Worm (Caenorhabditis elegans) whole organism, young adult: ENCODE measurements around the gene F26D2.14.

Experiments used
- B0336.3 ChIP-seq: fragments of 200-800 bp; sonication (Bioruptor generic); IDR thresholded peaks from 2 replicates; pipeline ENCODE4 v1.3.6; 2022; ENCODE audit warnings: missing genetic modification characterization, missing compliant biosample characterization
- D2030.7 ChIP-seq: fragments of 200-800 bp; sonication (Bioruptor generic); IDR thresholded peaks from 2 replicates; pipeline ENCODE4 v1.3.6; 2022; ENCODE audit warnings: missing genetic modification reagents, missing genetic modification characterization, missing compliant biosample characterization
- F10E7.11 ChIP-seq: sonication (generic microtip); optimal IDR thresholded peaks from 2 replicates; lab custom pipeline; 2017; ENCODE audit warnings: mild to moderate bottlenecking, missing genetic modification characterization, moderate library complexity, missing compliant biosample characterization
- F37B4.10 ChIP-seq: fragments of 200-800 bp; sonication (Bioruptor generic); IDR thresholded peaks from 2 replicates; pipeline ENCODE4 v1.3.6; 2022; ENCODE audit warnings: missing genetic modification characterization, missing compliant biosample characterization
- F49E8.2 ChIP-seq: sonication (generic microtip); optimal IDR thresholded peaks from 3 replicates; lab custom pipeline; 2017; ENCODE audit warnings: missing genetic modification characterization, mild to moderate bottlenecking, missing compliant biosample characterization, antibody characterized with exemption, moderate library complexity; ENCODE audit not compliant: insufficient read depth
- F55B11.4 ChIP-seq: sonication (generic microtip); optimal IDR thresholded peaks from 2 replicates; lab custom pipeline; 2016; ENCODE audit warnings: missing compliant biosample characterization, missing genetic modification characterization, borderline replicate concordance; ENCODE audit not compliant: insufficient read depth
- K11D2.4 ChIP-seq: fragments of 200-800 bp; sonication (Bioruptor generic); IDR thresholded peaks from 2 replicates; pipeline ENCODE4 v1.3.6; 2022; ENCODE audit warnings: missing genetic modification reagents, missing genetic modification characterization, missing compliant biosample characterization
- T26A5.8 ChIP-seq: sonication (generic microtip); optimal IDR thresholded peaks from 2 replicates; lab custom pipeline; 2016; ENCODE audit warnings: missing genetic modification characterization, missing compliant biosample characterization
- Y53F4B.3 ChIP-seq: fragments of 200-800 bp; sonication (Bioruptor generic); IDR thresholded peaks from 2 replicates; pipeline ENCODE4 v1.3.6; 2022; ENCODE audit warnings: missing genetic modification reagents, missing genetic modification characterization, missing compliant biosample characterization
- Y53G8AR.9 ChIP-seq: fragments of 200-800 bp; sonication (Bioruptor generic); conservative IDR thresholded peaks from 2 replicates; pipeline ENCODE4 v1.3.6; 2022; ENCODE audit warnings: missing genetic modification reagents, missing genetic modification characterization, missing compliant biosample characterization
- Y56A3A.18 ChIP-seq: fragments of 200-800 bp; sonication (Bioruptor generic); IDR thresholded peaks from 2 replicates; pipeline ENCODE4 v1.3.6; 2022; ENCODE audit warnings: missing genetic modification reagents, missing genetic modification characterization, missing compliant biosample characterization
- Y95B8A.8 ChIP-seq: fragments of 200-800 bp; sonication (Bioruptor generic); IDR thresholded peaks from 2 replicates; pipeline ENCODE4 v1.3.6; 2022; ENCODE audit warnings: missing genetic modification reagents, missing genetic modification characterization, missing compliant biosample characterization
- ZK185.1 ChIP-seq: sonication (generic microtip); optimal IDR thresholded peaks from 2 replicates; lab custom pipeline; 2016; ENCODE audit warnings: mild to moderate bottlenecking, missing genetic modification characterization, missing compliant biosample characterization; ENCODE audit not compliant: poor library complexity, severe bottlenecking
- akir-1 ChIP-seq: fragments of 200-800 bp; sonication (Bioruptor generic); optimal IDR thresholded peaks from 2 replicates; lab custom pipeline; 2018; ENCODE audit warnings: mild to moderate bottlenecking, missing genetic modification characterization, moderate library complexity, missing compliant biosample characterization
- athp-1 ChIP-seq: sonication (generic microtip); optimal IDR thresholded peaks from 2 replicates; lab custom pipeline; 2017; ENCODE audit warnings: mild to moderate bottlenecking, missing genetic modification characterization, missing compliant biosample characterization
- attf-3 ChIP-seq: fragments of 200-800 bp; sonication (Bioruptor generic); conservative IDR thresholded peaks from 2 replicates; pipeline ENCODE4 v1.3.6; 2022; ENCODE audit warnings: missing genetic modification reagents, missing genetic modification characterization, missing compliant biosample characterization
- bed-1 ChIP-seq: fragments of 200-800 bp; sonication (Bioruptor generic); IDR thresholded peaks from 2 replicates; pipeline ENCODE4 v1.3.6; 2022; ENCODE audit warnings: missing genetic modification reagents, missing genetic modification characterization, missing compliant biosample characterization
- ceh-27 ChIP-seq: fragments of 200-800 bp; sonication (Bioruptor generic); optimal IDR thresholded peaks from 2 replicates; lab custom pipeline; 2018; ENCODE audit warnings: mild to moderate bottlenecking, missing genetic modification characterization, moderate library complexity, missing compliant biosample characterization
- ceh-58 ChIP-seq: fragments of 200-800 bp; sonication (Bioruptor generic); IDR thresholded peaks from 2 replicates; pipeline ENCODE4 v1.3.6; 2022; ENCODE audit warnings: missing genetic modification characterization, missing compliant biosample characterization
- ceh-91 ChIP-seq: fragments of 200-800 bp; sonication (Bioruptor generic); IDR thresholded peaks from 2 replicates; pipeline ENCODE4 v1.3.6; 2022; ENCODE audit warnings: missing genetic modification reagents, missing genetic modification characterization, missing compliant biosample characterization
- ets-4 ChIP-seq: fragments of 200-800 bp; sonication (Bioruptor generic); optimal IDR thresholded peaks from 2 replicates; lab custom pipeline; 2018; ENCODE audit warnings: mild to moderate bottlenecking, missing genetic modification characterization, missing compliant biosample characterization
- gei-17 ChIP-seq: fragments of 200-800 bp; sonication (Bioruptor generic); optimal IDR thresholded peaks from 2 replicates; lab custom pipeline; 2018; ENCODE audit warnings: mild to moderate bottlenecking, missing genetic modification characterization, missing compliant biosample characterization
- hlh-12 ChIP-seq: sonication (generic microtip); optimal IDR thresholded peaks from 2 replicates; lab custom pipeline; 2016; ENCODE audit warnings: missing genetic modification characterization, missing compliant biosample characterization
- hlh-26 ChIP-seq: fragments of 200-800 bp; sonication (Bioruptor generic); conservative IDR thresholded peaks from 2 replicates; pipeline ENCODE4 v1.3.6; 2022; ENCODE audit warnings: missing genetic modification reagents, missing genetic modification characterization, missing compliant biosample characterization
- hmg-1.2 ChIP-seq: fragments of 200-800 bp; sonication (Bioruptor generic); IDR thresholded peaks from 2 replicates; pipeline ENCODE4 v1.3.6; 2022; ENCODE audit warnings: missing genetic modification reagents, missing genetic modification characterization, missing compliant biosample characterization
- hrde-1 ChIP-seq: sonication (generic microtip); optimal IDR thresholded peaks from 2 replicates; lab custom pipeline; 2016; ENCODE audit warnings: missing genetic modification characterization, mild to moderate bottlenecking, missing compliant biosample characterization, moderate library complexity, missing genotype, missing genetic modification reagents, borderline replicate concordance
- let-526 ChIP-seq: fragments of 200-800 bp; sonication (Bioruptor generic); IDR thresholded peaks from 2 replicates; pipeline ENCODE4 v1.3.6; 2022; ENCODE audit warnings: missing genetic modification reagents, missing genetic modification characterization, missing compliant biosample characterization
- lin-54 ChIP-seq: fragments of 200-800 bp; sonication (Bioruptor generic); optimal IDR thresholded peaks from 2 replicates; lab custom pipeline; 2018; ENCODE audit warnings: mild to moderate bottlenecking, missing genetic modification characterization, missing compliant biosample characterization
- lir-1 ChIP-seq: fragments of 200-800 bp; sonication (Bioruptor generic); conservative IDR thresholded peaks from 2 replicates; pipeline ENCODE4 v1.3.6; 2022; ENCODE audit warnings: missing genetic modification reagents, missing genetic modification characterization, missing compliant biosample characterization
- lsy-27 ChIP-seq: sonication (generic microtip); optimal IDR thresholded peaks from 2 replicates; lab custom pipeline; 2017; ENCODE audit warnings: missing genetic modification characterization, mild to moderate bottlenecking, missing compliant biosample characterization, antibody characterized with exemption, missing genotype, borderline replicate concordance; ENCODE audit not compliant: insufficient read depth
- madf-3 ChIP-seq: fragments of 200-800 bp; sonication (Bioruptor generic); IDR thresholded peaks from 2 replicates; pipeline ENCODE4 v1.3.6; 2022; ENCODE audit warnings: missing genetic modification reagents, missing genetic modification characterization, missing compliant biosample characterization
- madf-6 ChIP-seq: fragments of 200-800 bp; sonication (Bioruptor generic); IDR thresholded peaks from 2 replicates; pipeline ENCODE4 v1.3.6; 2022; ENCODE audit warnings: missing genetic modification reagents, missing genetic modification characterization, missing compliant biosample characterization
- madf-8 ChIP-seq: fragments of 200-800 bp; sonication (Bioruptor generic); conservative IDR thresholded peaks from 2 replicates; pipeline ENCODE4 v1.3.6; 2022; ENCODE audit warnings: missing genetic modification reagents, missing genetic modification characterization, missing compliant biosample characterization
- mcd-1 ChIP-seq: fragments of 200-800 bp; sonication (Bioruptor generic); IDR thresholded peaks from 2 replicates; pipeline ENCODE4 v1.3.6; 2022; ENCODE audit warnings: missing genetic modification reagents, missing genetic modification characterization, missing compliant biosample characterization
- nhr-179 ChIP-seq: sonication (generic microtip); optimal IDR thresholded peaks from 2 replicates; lab custom pipeline; 2016; ENCODE audit warnings: mild to moderate bottlenecking, missing genetic modification characterization, missing compliant biosample characterization
- sdz-38 ChIP-seq: sonication (generic microtip); optimal IDR thresholded peaks from 2 replicates; lab custom pipeline; 2016; ENCODE audit warnings: missing genotype, missing genetic modification characterization, missing compliant biosample characterization
- snpc-3.4 ChIP-seq: sonication (generic microtip); optimal IDR thresholded peaks from 2 replicates; lab custom pipeline; 2017; ENCODE audit warnings: missing genetic modification characterization, mild to moderate bottlenecking, missing compliant biosample characterization, antibody characterized with exemption, moderate library complexity, missing genotype, missing genetic modification reagents
- tbp1 ChIP-seq: fragments of 200-800 bp; sonication (Bioruptor generic); optimal IDR thresholded peaks from 2 replicates; lab custom pipeline; 2018; ENCODE audit warnings: mild to moderate bottlenecking, missing genetic modification characterization, missing compliant biosample characterization
- tbx-9 ChIP-seq: sonication (generic microtip); optimal IDR thresholded peaks from 2 replicates; lab custom pipeline; 2016; ENCODE audit warnings: borderline replicate concordance, missing genetic modification characterization, inconsistent platforms, missing compliant biosample characterization
- tlf-1 ChIP-seq: fragments of 200-800 bp; sonication (Bioruptor generic); optimal IDR thresholded peaks from 2 replicates; lab custom pipeline; 2018; ENCODE audit warnings: mild to moderate bottlenecking, missing genetic modification characterization, missing compliant biosample characterization
- unc-130 ChIP-seq: sonication (generic microtip); optimal IDR thresholded peaks from 2 replicates; lab custom pipeline; 2016; ENCODE audit warnings: missing genetic modification reagents, missing genetic modification characterization, missing compliant biosample characterization
- unc-62 ChIP-seq: fragments of 150-350 bp; optimal IDR thresholded peaks from 2 replicates; lab custom pipeline; 2014; ENCODE audit warnings: missing biosample characterization, missing genetic modification reagents, missing genetic modification characterization
- ztf-26 ChIP-seq: sonication (generic microtip); optimal IDR thresholded peaks from 2 replicates; lab custom pipeline; 2017; ENCODE audit warnings: missing genetic modification characterization, missing compliant biosample characterization
- ztf-3 ChIP-seq: fragments of 200-800 bp; sonication (Bioruptor generic); optimal IDR thresholded peaks from 2 replicates; lab custom pipeline; 2018; ENCODE audit warnings: mild to moderate bottlenecking, missing genetic modification characterization, missing compliant biosample characterization

The F26D2.14 gene

ce11 chrV:16395739-16396138 lies 39.9 kb upstream of the F26D2.14 start, which contains the start of gene F13A7.12:
F13A7.12 (plus strand) TSS chrV:16396039.
- no peak for TF ChIP-seq akir-1 (GFP tag; lab: Kevin White, UChicago)
- TF ChIP-seq K11D2.4 (GFP tag; lab: Robert Waterston, UW), result no peak
- TF ChIP-seq tbp1 (GFP tag; lab: Kevin White, UChicago), result no peak
- no peak for TF ChIP-seq ZK185.1 (tag; lab: Kevin White, UChicago)
- no peak for TF ChIP-seq F55B11.4 (tag; lab: Kevin White, UChicago)
- no peak for TF ChIP-seq lir-1 (GFP tag; lab: Robert Waterston, UW)
- TF ChIP-seq lsy-27 (tag; lab: Kevin White, UChicago), result no peak
- no peak for TF ChIP-seq F37B4.10
- TF ChIP-seq mcd-1 (GFP tag; lab: Robert Waterston, UW), result no peak
- TF ChIP-seq F10E7.11 (tag; lab: Kevin White, UChicago), result no peak
- no peak for TF ChIP-seq hrde-1
- TF ChIP-seq ceh-27, result no peak
- no peak for TF ChIP-seq tbx-9 (tag; lab: Kevin White, UChicago)
- TF ChIP-seq Y53F4B.3 (GFP tag; lab: Robert Waterston, UW), result no peak
- TF ChIP-seq sdz-38 (tag; lab: Kevin White, UChicago), result no peak
- TF ChIP-seq ceh-58 (GFP tag; lab: Robert Waterston, UW), result no peak
- TF ChIP-seq Y95B8A.8 (GFP tag; lab: Robert Waterston, UW), result no peak
- no peak for TF ChIP-seq athp-1 (tag; lab: Kevin White, UChicago)
- TF ChIP-seq, all 124 proteins: peak for 0

- no peak for TF ChIP-seq snpc-3.4 (tag; lab: Kevin White, UChicago)
- TF ChIP-seq athp-1 (tag; lab: Kevin White, UChicago), result no peak
- TF ChIP-seq Y56A3A.18 (GFP tag; lab: Robert Waterston, UW), result no peak
- no peak for TF ChIP-seq hlh-12 (tag; lab: Kevin White, UChicago)
These were observed 36.3 kb upstream of the F26D2.14 start, which contains the start of gene sre-36 for ce11 chrV:16399388-16399787. sre-36 (plus strand) TSS chrV:16399688.

- TF ChIP-seq F55B11.4 (tag; lab: Kevin White, UChicago), result no peak
- no peak for TF ChIP-seq nhr-179 (tag; lab: Kevin White, UChicago)
- TF ChIP-seq tbp1 (GFP tag; lab: Kevin White, UChicago), result peak; percentile 28
- TF ChIP-seq hlh-26 (GFP tag; lab: Robert Waterston, UW), result no peak
- no peak for TF ChIP-seq madf-3
- TF ChIP-seq let-526, result 0 out of 2 replicates have a peak, but pooled peaks have one; percentile 51
- peak; percentile 2 for TF ChIP-seq ztf-26
- TF ChIP-seq ceh-27, result peak; percentile 80
- TF ChIP-seq F49E8.2 (tag; lab: Kevin White, UChicago), result no peak
- TF ChIP-seq gei-17 (GFP tag; lab: Kevin White, UChicago), result no peak
- peak; percentile 66 for TF ChIP-seq madf-8 (GFP tag; lab: Robert Waterston, UW)
- TF ChIP-seq T26A5.8 (tag; lab: Kevin White, UChicago), result no peak
- TF ChIP-seq lin-54 (GFP tag; lab: Kevin White, UChicago), result peak; percentile 89
- TF ChIP-seq hmg-1.2, result no peak
- TF ChIP-seq ztf-3, result no peak
- TF ChIP-seq Y53G8AR.9 (GFP tag; lab: Robert Waterston, UW), result no peak; the same call in 1 of the 2 replicates
- peak; percentile 52 for TF ChIP-seq ceh-91 (GFP tag; lab: Robert Waterston, UW)
- TF ChIP-seq lir-1 (GFP tag; lab: Robert Waterston, UW), result peak; percentile 60
- peak; percentile 62 for TF ChIP-seq attf-3
- 0 out of 2 replicates have a peak, but pooled peaks have one; percentile 29 for TF ChIP-seq B0336.3 (GFP tag; lab: Robert Waterston, UW)
- peak; percentile 53 for TF ChIP-seq unc-130 (GFP tag; lab: Kevin White, UChicago)
- no peak for TF ChIP-seq bed-1
- peak; percentile 82 for TF ChIP-seq madf-6 (GFP tag; lab: Robert Waterston, UW)
- no peak for TF ChIP-seq tlf-1
- peak; percentile 54 for TF ChIP-seq D2030.7
- no peak for TF ChIP-seq ets-4 (GFP tag; lab: Kevin White, UChicago)
- TF ChIP-seq ZK185.1 (tag; lab: Kevin White, UChicago), result peak; percentile 90
- no peak for TF ChIP-seq unc-62
These were observed 34.1 kb upstream of the F26D2.14 start, which contains the start of gene F13A7.14 for ce11 chrV:16401519-16401918. F13A7.14 (plus strand) TSS chrV:16401891.
